Worm (Caenorhabditis elegans) whole organism, late embryonic: ENCODE measurements around the gene dmsr-8.

Experiments used
- C08G9.2 ChIP-seq: sonication (generic microtip); optimal IDR thresholded peaks from 2 replicates; lab custom pipeline; 2016; ENCODE audit warnings: mild to moderate bottlenecking, missing genetic modification characterization, moderate library complexity, missing compliant biosample characterization
- C38D4.7 ChIP-seq: fragments of 200-800 bp; sonication (Bioruptor generic); optimal IDR thresholded peaks from 2 replicates; lab custom pipeline; 2018; ENCODE audit warnings: mild to moderate bottlenecking, missing genetic modification characterization, moderate library complexity, missing compliant biosample characterization
- F13H6.1 ChIP-seq: sonication (generic microtip); optimal IDR thresholded peaks from 2 replicates; lab custom pipeline; 2016; ENCODE audit warnings: missing genetic modification characterization, missing compliant biosample characterization
- K02D7.2 ChIP-seq: sonication (generic microtip); optimal IDR thresholded peaks from 2 replicates; lab custom pipeline; 2017; ENCODE audit warnings: mild to moderate bottlenecking, missing genetic modification characterization, missing compliant biosample characterization
- T23F11.4 ChIP-seq: fragments of 200-800 bp; sonication (Bioruptor generic); optimal IDR thresholded peaks from 2 replicates; lab custom pipeline; 2018; ENCODE audit warnings: mild to moderate bottlenecking, missing genetic modification characterization, missing compliant biosample characterization
- Y22D7AL.16 ChIP-seq: sonication (generic microtip); optimal IDR thresholded peaks from 2 replicates; lab custom pipeline; 2016; ENCODE audit warnings: missing genetic modification characterization, missing compliant biosample characterization
- ceh-14 ChIP-seq: sonication (generic microtip); optimal IDR thresholded peaks from 2 replicates; lab custom pipeline; 2016; ENCODE audit warnings: missing genotype, missing genetic modification characterization, missing compliant biosample characterization
- ceh-18 ChIP-seq: sonication (generic microtip); optimal IDR thresholded peaks from 2 replicates; lab custom pipeline; 2016; ENCODE audit warnings: missing genetic modification characterization, missing compliant biosample characterization
- ceh-22 ChIP-seq: sonication (generic microtip); optimal IDR thresholded peaks from 2 replicates; lab custom pipeline; 2017; ENCODE audit warnings: missing biosample characterization, missing genetic modification characterization
- ceh-30 ChIP-seq: fragments of 150-350 bp; optimal IDR thresholded peaks from 2 replicates; lab custom pipeline; 2014; ENCODE audit warnings: missing biosample characterization, missing genetic modification characterization
- ceh-31 ChIP-seq: sonication (generic microtip); optimal IDR thresholded peaks from 2 replicates; lab custom pipeline; 2016; ENCODE audit warnings: missing genetic modification characterization, missing compliant biosample characterization
- ceh-48 ChIP-seq: sonication (generic microtip); optimal IDR thresholded peaks from 2 replicates; lab custom pipeline; 2016; ENCODE audit warnings: missing genetic modification characterization, inconsistent platforms, missing compliant biosample characterization
- ceh-6 ChIP-seq: fragments of 200-800 bp; sonication (Bioruptor generic); optimal IDR thresholded peaks from 2 replicates; lab custom pipeline; 2018; ENCODE audit warnings: mild to moderate bottlenecking, missing genetic modification characterization, missing compliant biosample characterization
- che-1 ChIP-seq: sonication (generic microtip); optimal IDR thresholded peaks from 2 replicates; lab custom pipeline; 2016; ENCODE audit warnings: mild to moderate bottlenecking, missing genetic modification characterization, missing compliant biosample characterization
- dmd-4 ChIP-seq: sonication (generic microtip); optimal IDR thresholded peaks from 2 replicates; lab custom pipeline; 2016; ENCODE audit warnings: borderline replicate concordance, missing genetic modification characterization, missing compliant biosample characterization
- dve-1 ChIP-seq: sonication (generic microtip); optimal IDR thresholded peaks from 2 replicates; lab custom pipeline; 2017; ENCODE audit warnings: antibody characterized with exemption, mild to moderate bottlenecking, missing genetic modification characterization, missing compliant biosample characterization
- elt-4 ChIP-seq: sonication (generic microtip); optimal IDR thresholded peaks from 2 replicates; lab custom pipeline; 2016; ENCODE audit warnings: missing genetic modification characterization, missing compliant biosample characterization
- eyg-1 ChIP-seq: sonication (generic microtip); optimal IDR thresholded peaks from 2 replicates; lab custom pipeline; 2016; ENCODE audit warnings: missing genotype, missing genetic modification characterization, missing compliant biosample characterization
- fax-1 ChIP-seq: sonication (generic microtip); optimal IDR thresholded peaks from 2 replicates; lab custom pipeline; 2016; ENCODE audit warnings: missing genotype, missing genetic modification characterization, missing compliant biosample characterization
- fkh-6 ChIP-seq: sonication (generic microtip); optimal IDR thresholded peaks from 2 replicates; lab custom pipeline; 2016; ENCODE audit warnings: missing genetic modification characterization, missing compliant biosample characterization
- hlh-6 ChIP-seq: sonication (generic microtip); optimal IDR thresholded peaks from 2 replicates; lab custom pipeline; 2016; ENCODE audit warnings: missing genotype, missing genetic modification characterization, missing compliant biosample characterization
- lim-6 ChIP-seq: sonication (generic microtip); optimal IDR thresholded peaks from 2 replicates; lab custom pipeline; 2016; ENCODE audit warnings: missing genetic modification characterization, missing compliant biosample characterization
- nhr-11 ChIP-seq: fragments of 150-350 bp; optimal IDR thresholded peaks from 2 replicates; lab custom pipeline; 2014; ENCODE audit warnings: missing biosample characterization, missing genetic modification characterization
- nhr-232 ChIP-seq: sonication (generic microtip); optimal IDR thresholded peaks from 2 replicates; lab custom pipeline; 2016; ENCODE audit warnings: missing genetic modification characterization, missing compliant biosample characterization
- odd-2 ChIP-seq: sonication (generic microtip); optimal IDR thresholded peaks from 2 replicates; lab custom pipeline; 2017; ENCODE audit warnings: antibody characterized with exemption, mild to moderate bottlenecking, missing genetic modification characterization, missing compliant biosample characterization
- pat-9 ChIP-seq: fragments of 200-800 bp; sonication (Bioruptor generic); optimal IDR thresholded peaks from 2 replicates; lab custom pipeline; 2018; ENCODE audit warnings: mild to moderate bottlenecking, missing genetic modification characterization, moderate library complexity, missing compliant biosample characterization
- pha-2 ChIP-seq: sonication (generic microtip); optimal IDR thresholded peaks from 2 replicates; lab custom pipeline; 2017; ENCODE audit warnings: mild to moderate bottlenecking, missing genetic modification characterization, missing compliant biosample characterization
- pha-4 ChIP-seq: fragments of 150-350 bp; optimal IDR thresholded peaks from 2 replicates; lab custom pipeline; 2018; ENCODE audit warnings: missing biosample characterization, missing genetic modification reagents, missing genetic modification characterization
- pqm-1 ChIP-seq: sonication (generic microtip); optimal IDR thresholded peaks from 2 replicates; lab custom pipeline; 2016; ENCODE audit warnings: missing genetic modification characterization, missing compliant biosample characterization
- rnt-1 ChIP-seq: sonication (generic microtip); optimal IDR thresholded peaks from 2 replicates; lab custom pipeline; 2016; ENCODE audit warnings: missing genetic modification characterization, missing compliant biosample characterization
- sdc-2 ChIP-seq: sonication (generic microtip); optimal IDR thresholded peaks from 2 replicates; lab custom pipeline; 2016; ENCODE audit warnings: missing genotype, missing genetic modification characterization, missing compliant biosample characterization
- sox-4 ChIP-seq: sonication (generic microtip); optimal IDR thresholded peaks from 2 replicates; lab custom pipeline; 2017; ENCODE audit warnings: mild to moderate bottlenecking, missing genetic modification characterization, inconsistent platforms, missing compliant biosample characterization
- syd-9 ChIP-seq: sonication (generic microtip); optimal IDR thresholded peaks from 2 replicates; lab custom pipeline; 2016; ENCODE audit warnings: mild to moderate bottlenecking, missing genetic modification characterization, moderate library complexity, missing compliant biosample characterization
- unc-3 ChIP-seq, 2 experiments: fragments of 200-800 bp in 1 of 2; sonication (Bioruptor generic) in 1 of 2; sonication (generic microtip) in 1 of 2; conservative IDR thresholded peaks in 1 of 2; optimal IDR thresholded peaks in 1 of 2; 2 replicates each; pipeline versions ENCODE4 v1.3.6 to Lab custom; 2016 to 2022; ENCODE audit warnings: missing compliant biosample characterization in 2 of 2, missing genetic modification characterization in 2 of 2, missing genetic modification reagents in 1 of 2
- unc-42 ChIP-seq: sonication (generic microtip); optimal IDR thresholded peaks from 2 replicates; lab custom pipeline; 2016; ENCODE audit warnings: missing genotype, missing genetic modification characterization, missing compliant biosample characterization
- unc-86 ChIP-seq: sonication (generic microtip); optimal IDR thresholded peaks from 2 replicates; lab custom pipeline; 2016; ENCODE audit warnings: missing genetic modification characterization, missing compliant biosample characterization

The dmsr-8 gene

DNA sequence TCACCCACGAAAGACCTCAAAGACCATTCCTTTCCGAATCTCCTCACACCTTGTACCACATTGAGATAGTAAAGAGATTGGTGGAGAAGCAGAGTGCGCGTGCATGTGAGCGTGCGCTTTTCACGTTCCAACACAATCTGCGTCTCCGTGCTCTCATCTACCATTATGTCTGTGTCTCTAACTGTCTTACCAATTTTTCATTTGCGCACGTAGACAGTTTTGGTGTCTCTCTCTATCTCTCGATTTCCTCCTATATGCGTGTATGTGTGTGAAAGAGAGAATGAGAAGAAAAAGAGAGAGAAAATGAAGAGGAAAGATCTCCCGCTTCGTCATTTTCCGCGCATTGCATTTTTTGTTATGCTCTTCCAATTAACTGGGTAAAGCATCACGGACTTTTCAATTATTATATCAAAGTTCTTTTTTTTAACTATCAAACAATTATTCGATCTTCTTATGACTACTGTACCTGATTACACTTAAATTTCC, 47.5 kb downstream of the dmsr-8 start (continued):
- TF ChIP-seq F13H6.1 (tag; lab: Kevin White, UChicago): peak; percentile 65
- TF ChIP-seq lim-6 (tag; lab: Kevin White, UChicago): peak; percentile 41
- TF ChIP-seq C08G9.2 (tag; lab: Kevin White, UChicago): peak; percentile 35
- TF ChIP-seq Y22D7AL.16: no peak
- no peak for TF ChIP-seq K02D7.2

ce11 chrV:10465478-10465877, 48.7 kb downstream of the dmsr-8 start:
- TF ChIP-seq C38D4.7 (GFP tag; lab: Kevin White, UChicago) (no peak), rnt-1 (tag; lab: Kevin White, UChicago) (no peak), sdc-2 (tag; lab: Kevin White, UChicago) (no peak), odd-2 (tag; lab: Kevin White, UChicago) (no peak), Y22D7AL.16 (no peak), fax-1 (tag; lab: Kevin White, UChicago) (no peak), ceh-14 (tag; lab: Kevin White, UChicago) (no peak), ceh-18 (no peak), pqm-1 (tag; lab: Kevin White, UChicago) (no peak), T23F11.4 (GFP tag; lab: Kevin White, UChicago) (no peak), fkh-6 (tag; lab: Kevin White, UChicago) (no peak), F13H6.1 (tag; lab: Kevin White, UChicago) (no peak), che-1 (tag; lab: Kevin White, UChicago) (no peak), ceh-30 (tag; lab: Kevin White, UChicago) (no peak), ceh-6 (GFP tag; lab: Kevin White, UChicago) (no peak), pat-9 (tag; lab: Kevin White, UChicago) (no peak), nhr-232 (no peak), dve-1 (tag; lab: Kevin White, UChicago) (no peak)

DNA sequence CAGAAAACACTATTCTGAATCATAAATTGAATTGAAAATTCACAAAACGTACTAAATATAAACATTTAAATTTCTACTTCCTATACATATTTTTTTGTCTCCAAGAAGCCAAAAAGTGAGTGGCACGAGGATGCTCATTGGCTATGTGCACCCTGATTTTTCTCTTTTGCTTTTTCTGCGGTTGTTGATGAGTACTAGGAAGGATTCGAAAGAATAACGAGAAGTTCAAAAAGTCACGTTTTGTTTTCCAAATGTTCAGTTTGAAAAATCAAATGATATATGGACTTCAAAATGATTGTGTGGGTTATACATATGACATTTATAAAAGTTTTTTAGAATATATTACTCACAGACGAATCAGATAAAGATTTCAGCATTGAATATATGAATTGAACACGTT, 49.4 kb downstream of the dmsr-8 start:
- TF ChIP-seq pha-2 (tag; lab: Kevin White, UChicago) (no peak), ceh-22 (tag; lab: Kevin White, UChicago) (no peak), lim-6 (tag; lab: Kevin White, UChicago) (no peak), pqm-1 (tag; lab: Kevin White, UChicago) (no peak), fax-1 (tag; lab: Kevin White, UChicago) (no peak), F13H6.1 (tag; lab: Kevin White, UChicago) (no peak), unc-42 (tag; lab: Kevin White, UChicago) (no peak), fkh-6 (tag; lab: Kevin White, UChicago) (no peak), nhr-11 (tag; lab: Kevin White, UChicago) (no peak), unc-3 (GFP tag; conservative IDR thresholded peaks at IDR 0.05; lab: Robert Waterston, UW) (no peak), unc-3 (tag; optimal IDR thresholded peaks at IDR 0.05; lab: Kevin White, UChicago) (no peak), syd-9 (no peak), ceh-30 (tag; lab: Kevin White, UChicago) (no peak), ceh-18 (no peak), dmd-4 (tag; lab: Kevin White, UChicago) (no peak), sox-4 (tag; lab: Kevin White, UChicago) (no peak), pha-4 (no peak), pat-9 (tag; lab: Kevin White, UChicago) (no peak)

DNA sequence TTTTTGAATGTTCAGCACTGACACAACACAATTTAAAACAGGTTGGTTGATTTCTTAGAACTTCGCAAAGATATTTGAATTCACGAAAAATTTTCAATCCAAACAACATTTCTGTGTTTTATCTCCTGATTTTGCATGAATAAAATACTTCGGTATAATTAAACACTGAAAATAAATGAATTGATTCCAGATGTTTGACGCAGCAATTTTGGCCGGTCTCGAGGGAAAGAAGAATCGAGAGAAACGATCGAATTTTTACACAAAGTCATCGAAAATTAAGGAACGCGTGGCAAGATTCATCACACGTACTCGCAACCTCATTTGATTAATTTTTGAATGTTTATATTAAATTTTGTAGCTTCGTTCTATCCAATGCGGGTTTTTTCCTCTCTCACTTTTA, 50.0 kb downstream of the dmsr-8 start:
- no peak for TF ChIP-seq hlh-6 (tag; lab: Kevin White, UChicago)
- TF ChIP-seq ceh-48 (tag; lab: Kevin White, UChicago): no peak
- TF ChIP-seq, all 69 proteins: peak for 0

DNA sequence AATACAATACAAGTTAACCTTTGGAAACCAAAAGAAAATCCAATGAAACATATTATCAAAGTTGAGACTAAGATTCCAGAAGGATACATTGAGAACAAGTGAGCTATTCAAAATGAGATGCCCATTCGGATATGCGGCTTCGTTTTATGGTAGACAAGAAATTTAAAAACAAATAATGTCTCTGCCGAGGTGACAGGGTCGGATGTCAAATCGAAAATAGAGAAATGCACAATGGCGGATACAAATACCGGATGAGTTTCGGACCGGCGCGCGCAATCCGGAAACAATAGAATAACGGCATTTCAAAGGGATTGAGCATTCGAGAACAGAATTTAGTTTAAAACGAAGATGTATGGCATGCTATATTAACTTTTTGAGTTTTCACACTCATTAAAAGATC, 50.9 kb downstream of the dmsr-8 start, which contains the start of gene F22E12.3:
TSS of gene F22E12.3 (minus strand) at position 101 of the 400 bp plus-strand sequence.
- TF ChIP-seq elt-4 (tag; lab: Kevin White, UChicago) (no peak), che-1 (tag; lab: Kevin White, UChicago) (no peak), ceh-31 (tag; lab: Kevin White, UChicago) (no peak), eyg-1 (tag; lab: Kevin White, UChicago) (no peak), nhr-232 (no peak), Y22D7AL.16 (no peak), F13H6.1 (tag; lab: Kevin White, UChicago) (no peak), unc-86 (tag; lab: Kevin White, UChicago) (no peak), dve-1 (tag; lab: Kevin White, UChicago) (no peak)
